Fruit fly (Drosophila melanogaster) whole organism, prepupa: ENCODE data around the gene Nepl21.

ENCODE experiments used
- Blimp-1 ChIP-seq: fragments of 200-800 bp; sonication (Bioruptor generic); optimal IDR thresholded peaks from 3 replicates; lab custom pipeline; 2017; ENCODE audit warnings: missing biosample characterization, missing genetic modification characterization, mild to moderate bottlenecking, moderate library complexity, missing genetic modification reagents
- CG10631 ChIP-seq: fragments of 200-800 bp; sonication (Bioruptor generic); optimal IDR thresholded peaks from 2 replicates; lab custom pipeline; 2016; ENCODE audit warnings: missing biosample characterization, missing genetic modification characterization
- CG11762 ChIP-seq: fragments of 200-800 bp; sonication (Bioruptor generic); optimal IDR thresholded peaks from 3 replicates; lab custom pipeline; 2016; ENCODE audit warnings: missing biosample characterization, missing genetic modification characterization; ENCODE audit not compliant: insufficient read depth
- CG11902 ChIP-seq: fragments of 200-800 bp; sonication (Bioruptor generic); optimal IDR thresholded peaks from 3 replicates; lab custom pipeline; 2016; ENCODE audit warnings: missing biosample characterization, missing genetic modification characterization
- CG15336 ChIP-seq: fragments of 200-800 bp; sonication (Bioruptor generic); IDR thresholded peaks from 2 replicates; pipeline ENCODE4 v1.3.6; 2022; ENCODE audit warnings: missing biosample characterization, missing genetic modification characterization
- CG16779 ChIP-seq: fragments of 200-800 bp; sonication (Bioruptor generic); optimal IDR thresholded peaks from 3 replicates; lab custom pipeline; 2017; ENCODE audit warnings: missing biosample characterization, mild to moderate bottlenecking, missing genetic modification characterization
- CG31627 ChIP-seq: fragments of 200-800 bp; sonication (Bioruptor generic); optimal IDR thresholded peaks from 3 replicates; lab custom pipeline; 2016; ENCODE audit warnings: missing biosample characterization, missing genetic modification characterization
- CG32006 ChIP-seq: fragments of 200-800 bp; sonication (Bioruptor generic); optimal IDR thresholded peaks from 3 replicates; lab custom pipeline; 2017; ENCODE audit warnings: missing biosample characterization, mild to moderate bottlenecking, missing genetic modification characterization
- CG3919 ChIP-seq: fragments of 200-800 bp; sonication (Bioruptor generic); optimal IDR thresholded peaks from 3 replicates; lab custom pipeline; 2016; ENCODE audit warnings: missing biosample characterization, missing genetic modification characterization
- CG6276 ChIP-seq: fragments of 200-800 bp; sonication (Bioruptor generic); optimal IDR thresholded peaks from 2 replicates; lab custom pipeline; 2017; ENCODE audit warnings: missing biosample characterization, mild to moderate bottlenecking, missing genetic modification characterization
- CG6808 ChIP-seq: fragments of 200-800 bp; sonication (Bioruptor generic); optimal IDR thresholded peaks from 3 replicates; lab custom pipeline; 2017; ENCODE audit warnings: missing biosample characterization, missing genetic modification characterization, mild to moderate bottlenecking, moderate library complexity, missing genetic modification reagents
- CG7368 ChIP-seq: fragments of 200-800 bp; sonication (Bioruptor generic); optimal IDR thresholded peaks from 3 replicates; lab custom pipeline; 2016; ENCODE audit warnings: missing biosample characterization, missing genetic modification characterization
- CG8119 ChIP-seq: fragments of 200-800 bp; sonication (Bioruptor generic); IDR thresholded peaks from 3 replicates; pipeline ENCODE4 v1.3.6; 2022; ENCODE audit warnings: missing biosample characterization, missing genetic modification characterization
- CG8319 ChIP-seq: fragments of 200-800 bp; sonication (Bioruptor generic); optimal IDR thresholded peaks from 3 replicates; lab custom pipeline; 2016; ENCODE audit warnings: missing biosample characterization, missing genetic modification characterization
- CG8632 ChIP-seq: fragments of 200-800 bp; sonication (Bioruptor generic); optimal IDR thresholded peaks from 3 replicates; lab custom pipeline; 2016; ENCODE audit warnings: missing biosample characterization, missing genetic modification characterization
- CG9139 ChIP-seq: fragments of 200-800 bp; sonication (Bioruptor generic); optimal IDR thresholded peaks from 3 replicates; lab custom pipeline; 2017; ENCODE audit warnings: missing biosample characterization, mild to moderate bottlenecking, missing genetic modification characterization
- Eip75B ChIP-seq: fragments of 200-800 bp; sonication (Bioruptor generic); optimal IDR thresholded peaks from 3 replicates; lab custom pipeline; 2016; ENCODE audit warnings: missing biosample characterization, missing genetic modification characterization
- Eip78C ChIP-seq: fragments of 200-800 bp; sonication (Bioruptor generic); peaks from one replicate; lab custom pipeline; 2016; ENCODE audit warnings: missing biosample characterization, missing genetic modification characterization
- Eip93F ChIP-seq: fragments of 200-800 bp; sonication (Bioruptor generic); optimal IDR thresholded peaks from 2 replicates; lab custom pipeline; 2016; ENCODE audit warnings: missing biosample characterization, mild to moderate bottlenecking, missing genetic modification characterization
- Ets96B ChIP-seq: fragments of 200-800 bp; optimal IDR thresholded peaks from 2 replicates; lab custom pipeline; 2019; ENCODE audit warnings: missing biosample characterization, mild to moderate bottlenecking, missing genetic modification characterization, moderate library complexity
- Gug ChIP-seq: fragments of 200-800 bp; sonication (Bioruptor generic); IDR thresholded peaks from 2 replicates; pipeline ENCODE4 v1.3.6; 2022; ENCODE audit warnings: missing biosample characterization, missing genetic modification characterization
- Hr38 ChIP-seq: sonication (Bioruptor generic); optimal IDR thresholded peaks from 2 replicates; lab custom pipeline; 2016; ENCODE audit warnings: missing biosample characterization, missing genetic modification characterization
- Hr4 ChIP-seq: fragments of 200-800 bp; sonication (Bioruptor generic); optimal IDR thresholded peaks from 3 replicates; lab custom pipeline; 2016; ENCODE audit warnings: missing biosample characterization, missing genetic modification characterization
- OdsH ChIP-seq: fragments of 200-800 bp; sonication (Bioruptor generic); optimal IDR thresholded peaks from 3 replicates; lab custom pipeline; 2016; ENCODE audit warnings: missing biosample characterization, missing genetic modification characterization
- Sox102F ChIP-seq: fragments of 200-800 bp; sonication (Bioruptor generic); optimal IDR thresholded peaks from 2 replicates; lab custom pipeline; 2016; ENCODE audit warnings: missing biosample characterization, mild to moderate bottlenecking, missing genetic modification characterization
- Sox15 ChIP-seq: fragments of 200-800 bp; sonication (Bioruptor generic); optimal IDR thresholded peaks from 3 replicates; lab custom pipeline; 2016; ENCODE audit warnings: missing biosample characterization, missing genetic modification characterization
- achi ChIP-seq: fragments of 200-800 bp; sonication (Bioruptor generic); optimal IDR thresholded peaks from 3 replicates; lab custom pipeline; 2016; ENCODE audit warnings: missing biosample characterization, missing genetic modification characterization
- acj6 ChIP-seq: fragments of 200-800 bp; sonication (Bioruptor generic); optimal IDR thresholded peaks from 3 replicates; lab custom pipeline; 2016; ENCODE audit warnings: missing biosample characterization, missing genetic modification characterization
- cyc ChIP-seq: fragments of 200-800 bp; sonication (Bioruptor generic); optimal IDR thresholded peaks from 3 replicates; lab custom pipeline; 2016; ENCODE audit warnings: missing biosample characterization, missing genetic modification characterization
- dsx ChIP-seq: fragments of 200-800 bp; optimal IDR thresholded peaks from 3 replicates; lab custom pipeline; 2019; ENCODE audit warnings: missing biosample characterization, mild to moderate bottlenecking, missing genetic modification characterization, moderate library complexity; ENCODE audit not compliant: poor library complexity, severe bottlenecking
- eg ChIP-seq: fragments of 200-800 bp; sonication (Bioruptor generic); IDR thresholded peaks from 3 replicates; pipeline ENCODE4 v1.3.6; 2022; ENCODE audit warnings: missing biosample characterization, missing genetic modification characterization
- esn ChIP-seq: fragments of 200-800 bp; sonication (Bioruptor generic); optimal IDR thresholded peaks from 2 replicates; lab custom pipeline; 2016; ENCODE audit warnings: missing biosample characterization, mild to moderate bottlenecking, missing genetic modification characterization, moderate library complexity
- fd59A ChIP-seq: fragments of 200-800 bp; sonication (Bioruptor generic); optimal IDR thresholded peaks from 2 replicates; lab custom pipeline; 2017; ENCODE audit warnings: missing biosample characterization, mild to moderate bottlenecking, missing genetic modification characterization, missing genetic modification reagents
- fd85E ChIP-seq: fragments of 200-800 bp; sonication (Bioruptor generic); optimal IDR thresholded peaks from 3 replicates; lab custom pipeline; 2016; ENCODE audit warnings: missing biosample characterization, missing genetic modification characterization
- lz ChIP-seq: fragments of 200-800 bp; sonication (Bioruptor generic); optimal IDR thresholded peaks from 3 replicates; lab custom pipeline; 2016; ENCODE audit warnings: missing biosample characterization, missing genetic modification characterization
- net ChIP-seq: fragments of 200-800 bp; sonication (Bioruptor generic); optimal IDR thresholded peaks from 3 replicates; lab custom pipeline; 2016; ENCODE audit warnings: missing biosample characterization, missing genetic modification characterization
- pdm3 ChIP-seq: fragments of 200-800 bp; sonication (Bioruptor generic); optimal IDR thresholded peaks from 3 replicates; lab custom pipeline; 2016; ENCODE audit warnings: missing biosample characterization, missing genetic modification characterization
- salr ChIP-seq, 2 experiments: fragments of 200-800 bp; sonication (Bioruptor generic); optimal IDR thresholded peaks; 3 replicates each; lab custom pipeline; 2016 to 2018; ENCODE audit warnings: missing biosample characterization in 2 of 2, missing genetic modification characterization in 2 of 2, mild to moderate bottlenecking in 1 of 2
- spab ChIP-seq: fragments of 200-800 bp; sonication (Bioruptor generic); optimal IDR thresholded peaks from 2 replicates; lab custom pipeline; 2017; ENCODE audit warnings: missing biosample characterization, mild to moderate bottlenecking, missing genetic modification characterization, missing genetic modification reagents
- svp ChIP-seq: fragments of 200-800 bp; sonication (Bioruptor generic); peaks from one replicate; lab custom pipeline; 2016; ENCODE audit warnings: missing biosample characterization, missing genetic modification characterization
- topi ChIP-seq: fragments of 200-800 bp; sonication (Bioruptor generic); optimal IDR thresholded peaks from 3 replicates; lab custom pipeline; 2016; ENCODE audit warnings: missing biosample characterization, missing genetic modification characterization

Nepl21 gene

dm6 chr3R:28844611-28845376, 38.7 kb upstream of the Nepl21 start, which contains the start of the genes Apc and spg (continued):
- TF ChIP-seq Hr4 (GFP tag; lab: Kevin White, UChicago) (peak; percentile 31), CG7368 (GFP tag; lab: Kevin White, UChicago) (no peak), CG10631 (GFP tag; lab: Kevin White, UChicago) (peak; percentile 48), OdsH (GFP tag; lab: Kevin White, UChicago) (peak; percentile 37), Sox102F (GFP tag; lab: Kevin White, UChicago) (peak; percentile 56), Eip93F (GFP tag; lab: Kevin White, UChicago) (no peak), CG8632 (GFP tag; lab: Kevin White, UChicago) (peak; percentile 34), CG32006 (GFP tag; lab: Kevin White, UChicago) (no peak), salr (GFP tag; optimal IDR thresholded peaks at IDR 0.05; lab: Kevin White, UChicago) (peak in 1 of 2 experiments; percentile 7), CG3919 (GFP tag; lab: Kevin White, UChicago) (peak; percentile 33)

dm6 chr3R:28845377-28845876, 38.1 kb upstream of the Nepl21 start:
- no peak for TF ChIP-seq Sox15 (GFP tag; lab: Kevin White, UChicago)
- peak; percentile 48 for TF ChIP-seq esn (GFP tag; lab: Kevin White, UChicago)
- no peak for TF ChIP-seq spab (GFP tag; lab: Kevin White, UChicago)
- TF ChIP-seq CG15336 = 0 out of 2 replicates have a peak, but pooled peaks have one; percentile 10
- peak; percentile 90 for TF ChIP-seq dsx (GFP tag; lab: Kevin White, UChicago)
- TF ChIP-seq Blimp-1 = peak; percentile 88
- TF ChIP-seq Eip75B (GFP tag; lab: Kevin White, UChicago) = peak; percentile 10
- no peak for TF ChIP-seq CG10631 (GFP tag; lab: Kevin White, UChicago)
- TF ChIP-seq CG6276 (GFP tag; lab: Kevin White, UChicago) = peak; percentile 9
- 0 out of 3 replicates have a peak, but pooled peaks have one; percentile 44 for TF ChIP-seq CG8119 (GFP tag; lab: Robert Waterston, UW)
- TF ChIP-seq Eip78C (GFP tag; lab: Kevin White, UChicago) = peak; percentile 39
- TF ChIP-seq, all 60 proteins: peak for 8

- TF ChIP-seq CG6808 (GFP tag; lab: Kevin White, UChicago) (no peak), CG8319 (GFP tag; lab: Kevin White, UChicago) (no peak), svp (GFP tag; lab: Kevin White, UChicago) (peak; percentile 13), Blimp-1 (no peak), CG9139 (no peak), Eip78C (GFP tag; lab: Kevin White, UChicago) (no peak), eg (GFP tag; lab: Robert Waterston, UW) (0 out of 3 replicates have a peak, but pooled peaks have one; percentile 22), topi (GFP tag; lab: Kevin White, UChicago) (no peak), spab (GFP tag; lab: Kevin White, UChicago) (no peak), dsx (GFP tag; lab: Kevin White, UChicago) (no peak)
Measured at dm6 chr3R:28845981-28846380, 37.5 kb upstream of the Nepl21 start.

DNA sequence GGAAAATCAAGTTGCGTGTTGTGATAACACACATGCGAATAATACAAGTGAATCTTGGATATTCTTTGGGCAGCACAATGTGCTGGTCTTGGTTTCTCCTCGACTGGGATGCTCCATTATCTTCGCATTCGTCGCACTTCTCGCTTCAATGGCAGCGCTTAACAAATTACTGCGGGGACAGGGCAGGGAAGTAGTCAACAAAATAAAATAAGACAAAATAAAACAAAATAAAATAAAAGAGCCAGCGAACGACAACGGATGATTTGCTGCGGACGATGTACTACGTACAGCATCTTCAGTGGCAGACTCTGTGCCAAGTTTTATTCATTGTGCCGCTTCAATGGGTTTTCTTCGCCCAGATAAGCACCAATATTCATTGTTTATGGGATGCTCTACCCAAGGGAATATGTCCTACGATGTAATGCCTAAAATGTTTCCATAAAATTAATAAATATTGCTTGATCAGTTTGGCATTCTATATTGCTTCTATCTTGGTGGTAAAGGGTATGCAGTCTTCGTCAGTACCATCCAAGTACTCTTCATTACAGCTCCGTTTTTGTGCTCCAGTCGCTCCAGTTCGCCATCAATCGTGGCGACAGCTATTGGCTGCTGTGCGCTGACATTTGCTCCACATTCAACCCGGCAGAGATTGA, 36.5 kb upstream of the Nepl21 start:
- TF ChIP-seq fd85E (no peak), Hr4 (GFP tag; lab: Kevin White, UChicago) (peak; percentile 64), fd59A (GFP tag; lab: Kevin White, UChicago) (peak; percentile 62), achi (peak; percentile 66), CG31627 (peak; percentile 29), CG16779 (tag; lab: Kevin White, UChicago) (peak; percentile 66), lz (GFP tag; lab: Kevin White, UChicago) (peak; percentile 47), acj6 (peak; percentile 59), Hr38 (no peak), cyc (peak; percentile 14), CG10631 (GFP tag; lab: Kevin White, UChicago) (peak; percentile 57), Gug (peak; percentile 50), pdm3 (peak; percentile 67), Ets96B (peak; percentile 75), OdsH (GFP tag; lab: Kevin White, UChicago) (peak; percentile 72), CG7368 (GFP tag; lab: Kevin White, UChicago) (peak; percentile 58), CG15336 (peak; percentile 62), CG11902 (GFP tag; lab: Kevin White, UChicago) (peak; percentile 39), svp (GFP tag; lab: Kevin White, UChicago) (peak; percentile 80), net (GFP tag; lab: Kevin White, UChicago) (peak; percentile 61), CG11762 (GFP tag; lab: Kevin White, UChicago) (peak; percentile 55)
